Worm (Caenorhabditis elegans) whole organism, L4 larva: ENCODE results near the gene pms-2.

Experiments
- aha-1 ChIP-seq: fragments of 150-350 bp; peaks from one replicate; lab custom pipeline; 2014; ENCODE audit warnings: missing biosample characterization, missing genetic modification characterization
- dmd-9 ChIP-seq: fragments of 200-800 bp; sonication (Bioruptor generic); IDR thresholded peaks from 2 replicates; pipeline ENCODE4 v1.3.6; 2022; ENCODE audit warnings: missing genetic modification reagents, missing genetic modification characterization, missing compliant biosample characterization
- fkh-10 ChIP-seq: fragments of 150-350 bp; optimal IDR thresholded peaks from 2 replicates; lab custom pipeline; 2014; ENCODE audit warnings: missing biosample characterization, missing genetic modification reagents, missing genetic modification characterization
- hif-1 ChIP-seq, 2 experiments: sonication (generic microtip); optimal IDR thresholded peaks; 2 replicates each; lab custom pipeline; 2016 to 2017; ENCODE audit warnings: missing compliant biosample characterization in 2 of 2, missing genetic modification characterization in 2 of 2, missing genetic modification reagents in 2 of 2, missing genotype in 2 of 2, mild to moderate bottlenecking in 1 of 2
- nhr-10 ChIP-seq: fragments of 150-350 bp; optimal IDR thresholded peaks from 2 replicates; lab custom pipeline; 2014; ENCODE audit warnings: missing biosample characterization, missing genetic modification characterization
- nhr-237 ChIP-seq: sonication (generic microtip); optimal IDR thresholded peaks from 2 replicates; lab custom pipeline; 2017; ENCODE audit warnings: missing biosample characterization, missing genetic modification characterization
- nhr-28 ChIP-seq: fragments of 150-350 bp; optimal IDR thresholded peaks from 2 replicates; lab custom pipeline; 2014; ENCODE audit warnings: missing biosample characterization, missing genetic modification characterization
- nhr-77 ChIP-seq: fragments of 150-350 bp; optimal IDR thresholded peaks from 2 replicates; lab custom pipeline; 2014; ENCODE audit warnings: missing biosample characterization, missing genetic modification characterization
- pha-4 ChIP-seq, 2 experiments: fragments of 150-350 bp in 1 of 2; fragments of 200-800 bp in 1 of 2; sonication (Bioruptor generic) in 1 of 2; IDR thresholded peaks in 1 of 2; optimal IDR thresholded peaks in 1 of 2; 2 replicates each; pipeline versions ENCODE4 v1.3.6 to Lab custom; 2014 to 2022; ENCODE audit warnings: missing genetic modification characterization in 2 of 2, missing genetic modification reagents in 2 of 2, missing biosample characterization in 1 of 2, missing compliant biosample characterization in 1 of 2
- rbr-2 ChIP-seq: sonication (generic microtip); optimal IDR thresholded peaks from 2 replicates; lab custom pipeline; 2016; ENCODE audit warnings: missing genotype, missing genetic modification characterization, missing compliant biosample characterization
- unc-62 ChIP-seq, 3 experiments: fragments of 150-350 bp in 1 of 3; sonication (generic microtip); optimal IDR thresholded peaks in 2 of 3; peaks in 1 of 3; 1 replicate in 1 of 3; 2 replicates in 2 of 3; lab custom pipeline; 2014 to 2017; ENCODE audit warnings: missing biosample characterization in 3 of 3, missing genetic modification characterization in 3 of 3, missing genetic modification reagents in 3 of 3, missing genotype in 1 of 3
- ztf-11 ChIP-seq: fragments of 150-350 bp; optimal IDR thresholded peaks from 2 replicates; lab custom pipeline; 2014; ENCODE audit warnings: missing biosample characterization, missing genetic modification characterization

DNA sequence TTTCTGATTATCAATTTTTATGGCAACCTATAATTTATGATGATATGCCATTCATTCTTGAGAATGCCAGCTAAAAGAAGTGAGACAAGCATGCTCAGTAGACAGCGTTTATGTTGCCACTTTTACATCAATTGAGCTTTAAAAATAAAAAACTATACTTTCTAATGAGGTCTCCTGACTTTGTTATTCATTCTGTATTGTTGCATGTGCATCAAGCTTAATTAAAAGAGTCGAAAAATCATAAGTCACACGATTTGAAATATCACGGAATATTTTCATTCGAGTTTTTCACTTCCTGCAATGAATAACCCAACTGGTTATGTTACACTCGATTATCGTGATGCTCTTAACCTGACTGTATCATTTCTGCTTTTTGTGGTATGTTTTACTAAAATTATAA is 7.8 kb downstream of the pms-2 start, which contains the start of gene srx-86:
- no peak for TF ChIP-seq unc-62 (GFP tag; optimal IDR thresholded peaks at IDR 0.05 in 1 of 2; lab: Kevin White, UChicago)
- no peak for TF ChIP-seq unc-62 (tag; optimal IDR thresholded peaks at IDR 0.05; lab: Kevin White, UChicago)
- no peak for TF ChIP-seq nhr-28 (tag; lab: Kevin White, UChicago)
- TF ChIP-seq nhr-10 (tag; lab: Kevin White, UChicago): no peak
- TF ChIP-seq dmd-9 (GFP tag; lab: Robert Waterston, UW): no peak
- no peak for TF ChIP-seq hif-1 (tag; optimal IDR thresholded peaks at IDR 0.05; lab: Kevin White, UChicago)
- no peak for TF ChIP-seq aha-1 (tag; lab: Kevin White, UChicago)
- TF ChIP-seq rbr-2 (tag; lab: Kevin White, UChicago): no peak
- TF ChIP-seq pha-4 (GFP tag; IDR thresholded peaks at IDR 0.05; lab: Robert Waterston, UW): no peak
- no peak for TF ChIP-seq pha-4 (tag; optimal IDR thresholded peaks at IDR 0.05; lab: Kevin White, UChicago)
- no peak for TF ChIP-seq ztf-11 (tag; lab: Kevin White, UChicago)
- TF ChIP-seq nhr-77: no peak
- TF ChIP-seq fkh-10 (GFP tag; lab: Kevin White, UChicago): no peak
- TF ChIP-seq nhr-237 (tag; lab: Kevin White, UChicago): no peak
